Worm (Caenorhabditis elegans) whole organism, L1 larva: Measurements from ENCODE around the gene T26H5.11.

Experiments used
- C16A3.4 ChIP-seq: fragments of 150-350 bp; optimal IDR thresholded peaks from 2 replicates; lab custom pipeline; 2014; ENCODE audit warnings: missing biosample characterization, missing genetic modification characterization
- F16B12.6 ChIP-seq: fragments of 150-350 bp; optimal IDR thresholded peaks from 2 replicates; lab custom pipeline; 2014; ENCODE audit warnings: missing biosample characterization, missing genetic modification characterization
- aha-1 ChIP-seq: fragments of 150-350 bp; optimal IDR thresholded peaks from 2 replicates; lab custom pipeline; 2014; ENCODE audit warnings: missing biosample characterization, missing genetic modification characterization
- ama-1 ChIP-seq: fragments of 150-350 bp; optimal IDR thresholded peaks from 2 replicates; lab custom pipeline; 2014
- dpl-1 ChIP-seq, 3 experiments: fragments of 150-350 bp in 2 of 3; sonication (generic microtip) in 1 of 3; optimal IDR thresholded peaks; 2 replicates each; lab custom pipeline; 2014 to 2017; ENCODE audit warnings: missing biosample characterization in 3 of 3, missing genetic modification characterization in 3 of 3, missing genetic modification reagents in 3 of 3
- egl-13 ChIP-seq: sonication (generic microtip); optimal IDR thresholded peaks from 2 replicates; lab custom pipeline; 2016; ENCODE audit warnings: missing genotype, missing genetic modification reagents, missing genetic modification characterization, missing compliant biosample characterization
- egl-27 ChIP-seq, 2 experiments: fragments of 150-350 bp in 1 of 2; sonication (generic microtip); optimal IDR thresholded peaks; 3 replicates each; lab custom pipeline; 2017 to 2018; ENCODE audit warnings: missing biosample characterization in 2 of 2, missing genetic modification characterization in 2 of 2, missing genetic modification reagents in 2 of 2
- ets-5 ChIP-seq: fragments of 200-800 bp; sonication (Bioruptor generic); IDR thresholded peaks from 2 replicates; pipeline ENCODE4 v1.3.6; 2022; ENCODE audit warnings: missing genetic modification characterization, missing compliant biosample characterization
- fkh-4 ChIP-seq: sonication (generic microtip); optimal IDR thresholded peaks from 2 replicates; lab custom pipeline; 2016; ENCODE audit warnings: missing compliant biosample characterization, missing genetic modification characterization, borderline replicate concordance
- fos-1 ChIP-seq: fragments of 150-350 bp; optimal IDR thresholded peaks from 2 replicates; lab custom pipeline; 2014; ENCODE audit warnings: missing biosample characterization, missing genetic modification characterization
- grh-1 ChIP-seq: fragments of 200-800 bp; sonication (Bioruptor generic); IDR thresholded peaks from 2 replicates; pipeline ENCODE4 v1.3.6; 2022; ENCODE audit warnings: missing genetic modification reagents, missing genetic modification characterization, missing compliant biosample characterization
- hlh-17 ChIP-seq: fragments of 200-800 bp; sonication (Bioruptor generic); optimal IDR thresholded peaks from 2 replicates; lab custom pipeline; 2018; ENCODE audit warnings: missing genetic modification characterization, mild to moderate bottlenecking, missing compliant biosample characterization, moderate library complexity, borderline replicate concordance
- hpl-2 ChIP-seq: fragments of 150-350 bp; optimal IDR thresholded peaks from 2 replicates; lab custom pipeline; 2014; ENCODE audit warnings: missing biosample characterization, missing genetic modification reagents, missing genetic modification characterization
- irx-1 ChIP-seq: sonication (generic microtip); optimal IDR thresholded peaks from 2 replicates; lab custom pipeline; 2016; ENCODE audit warnings: missing genetic modification characterization, missing compliant biosample characterization
- isw-1 ChIP-seq: fragments of 200-800 bp; sonication (Bioruptor generic); IDR thresholded peaks from 2 replicates; pipeline ENCODE4 v1.3.6; 2022; ENCODE audit warnings: missing genetic modification characterization, missing compliant biosample characterization
- jun-1 ChIP-seq: fragments of 150-350 bp; optimal IDR thresholded peaks from 2 replicates; lab custom pipeline; 2014; ENCODE audit warnings: missing biosample characterization, missing genetic modification reagents, missing genetic modification characterization
- lin-15B ChIP-seq: fragments of 150-350 bp; sonication (generic microtip); optimal IDR thresholded peaks from 3 replicates; lab custom pipeline; 2014; ENCODE audit warnings: missing biosample characterization, missing genetic modification characterization
- lin-35 ChIP-seq, 2 experiments: fragments of 150-350 bp; optimal IDR thresholded peaks; 2 replicates each; lab custom pipeline; 2014; ENCODE audit warnings: missing biosample characterization in 2 of 2, missing genetic modification characterization in 2 of 2, missing genetic modification reagents in 2 of 2
- lin-39 ChIP-seq: fragments of 150-350 bp; optimal IDR thresholded peaks from 2 replicates; lab custom pipeline; 2014; ENCODE audit warnings: missing biosample characterization, missing genetic modification reagents, missing genetic modification characterization
- lir-3 ChIP-seq: sonication (generic microtip); optimal IDR thresholded peaks from 2 replicates; lab custom pipeline; 2016; ENCODE audit warnings: mild to moderate bottlenecking, missing genetic modification characterization, moderate library complexity, missing compliant biosample characterization; ENCODE audit not compliant: poor library complexity
- mab-9 ChIP-seq: fragments of 200-800 bp; sonication (Bioruptor generic); IDR thresholded peaks from 2 replicates; pipeline ENCODE4 v1.3.6; 2022; ENCODE audit warnings: missing genetic modification reagents, missing genetic modification characterization, missing compliant biosample characterization
- mdl-1 ChIP-seq, 2 experiments: fragments of 150-350 bp; optimal IDR thresholded peaks; 2 replicates each; lab custom pipeline; 2014 to 2017; ENCODE audit warnings: missing biosample characterization in 2 of 2, missing genetic modification characterization in 2 of 2, inconsistent platforms in 1 of 2
- mep-1 ChIP-seq: fragments of 150-350 bp; optimal IDR thresholded peaks from 2 replicates; lab custom pipeline; 2014; ENCODE audit warnings: missing biosample characterization, missing genetic modification characterization
- nhr-19 ChIP-seq: fragments of 200-800 bp; sonication (Bioruptor generic); conservative IDR thresholded peaks from 2 replicates; pipeline ENCODE4 v1.3.6; 2022; ENCODE audit warnings: missing genetic modification characterization, missing compliant biosample characterization
- nhr-20 ChIP-seq: sonication (generic microtip); optimal IDR thresholded peaks from 2 replicates; lab custom pipeline; 2016; ENCODE audit warnings: mild to moderate bottlenecking, missing genetic modification characterization, missing compliant biosample characterization
- nhr-76 ChIP-seq: sonication (generic microtip); optimal IDR thresholded peaks from 2 replicates; lab custom pipeline; 2017; ENCODE audit warnings: missing biosample characterization, missing genetic modification characterization
- rnt-1 ChIP-seq: sonication (generic microtip); optimal IDR thresholded peaks from 2 replicates; lab custom pipeline; 2016; ENCODE audit warnings: mild to moderate bottlenecking, missing genetic modification characterization, moderate library complexity, missing compliant biosample characterization
- skn-1 ChIP-seq: fragments of 150-350 bp; optimal IDR thresholded peaks from 2 replicates; lab custom pipeline; 2014; ENCODE audit warnings: missing biosample characterization, missing genetic modification characterization
- snpc-4 ChIP-seq: fragments of 150-350 bp; optimal IDR thresholded peaks from 2 replicates; lab custom pipeline; 2014; ENCODE audit warnings: missing biosample characterization, missing genetic modification characterization
- sptf-1 ChIP-seq: fragments of 150-350 bp; optimal IDR thresholded peaks from 2 replicates; lab custom pipeline; 2014; ENCODE audit warnings: missing biosample characterization, missing genetic modification characterization
- sup-37 ChIP-seq: fragments of 200-800 bp; sonication (Bioruptor generic); optimal IDR thresholded peaks from 2 replicates; lab custom pipeline; 2018; ENCODE audit warnings: mild to moderate bottlenecking, missing genetic modification characterization, missing compliant biosample characterization
- swsn-7 ChIP-seq: sonication (generic microtip); optimal IDR thresholded peaks from 2 replicates; lab custom pipeline; 2016; ENCODE audit warnings: missing genetic modification characterization, missing compliant biosample characterization
- tbx-2 ChIP-seq: sonication (generic microtip); optimal IDR thresholded peaks from 2 replicates; lab custom pipeline; 2016; ENCODE audit warnings: missing genetic modification characterization, missing compliant biosample characterization
- unc-30 ChIP-seq: sonication (generic microtip); optimal IDR thresholded peaks from 2 replicates; lab custom pipeline; 2017; ENCODE audit warnings: missing biosample characterization, missing genetic modification characterization
- unc-62 ChIP-seq: fragments of 150-350 bp; optimal IDR thresholded peaks from 2 replicates; lab custom pipeline; 2014; ENCODE audit warnings: missing biosample characterization, missing genetic modification reagents, missing genetic modification characterization
- unc-86 ChIP-seq: sonication (generic microtip); optimal IDR thresholded peaks from 2 replicates; lab custom pipeline; 2016; ENCODE audit warnings: missing genetic modification characterization, missing compliant biosample characterization
- vab-15 ChIP-seq: sonication (generic microtip); optimal IDR thresholded peaks from 2 replicates; lab custom pipeline; 2017; ENCODE audit warnings: missing genotype, mild to moderate bottlenecking, missing genetic modification characterization, missing compliant biosample characterization
- xbp-1 ChIP-seq: sonication (generic microtip); optimal IDR thresholded peaks from 2 replicates; lab custom pipeline; 2016; ENCODE audit warnings: missing genetic modification characterization, missing compliant biosample characterization
- zag-1 ChIP-seq: fragments of 150-350 bp; optimal IDR thresholded peaks from 2 replicates; lab custom pipeline; 2014; ENCODE audit warnings: missing biosample characterization, missing genetic modification characterization
- ztf-11 ChIP-seq, 2 experiments: sonication (generic microtip); optimal IDR thresholded peaks; 2 replicates each; lab custom pipeline; 2016 to 2017; ENCODE audit warnings: missing genetic modification characterization in 2 of 2, missing biosample characterization in 1 of 2, missing compliant biosample characterization in 1 of 2
- ztf-4 ChIP-seq: fragments of 150-350 bp; optimal IDR thresholded peaks from 2 replicates; lab custom pipeline; 2014; ENCODE audit warnings: missing biosample characterization, missing genetic modification characterization

The T26H5.11 gene

DNA sequence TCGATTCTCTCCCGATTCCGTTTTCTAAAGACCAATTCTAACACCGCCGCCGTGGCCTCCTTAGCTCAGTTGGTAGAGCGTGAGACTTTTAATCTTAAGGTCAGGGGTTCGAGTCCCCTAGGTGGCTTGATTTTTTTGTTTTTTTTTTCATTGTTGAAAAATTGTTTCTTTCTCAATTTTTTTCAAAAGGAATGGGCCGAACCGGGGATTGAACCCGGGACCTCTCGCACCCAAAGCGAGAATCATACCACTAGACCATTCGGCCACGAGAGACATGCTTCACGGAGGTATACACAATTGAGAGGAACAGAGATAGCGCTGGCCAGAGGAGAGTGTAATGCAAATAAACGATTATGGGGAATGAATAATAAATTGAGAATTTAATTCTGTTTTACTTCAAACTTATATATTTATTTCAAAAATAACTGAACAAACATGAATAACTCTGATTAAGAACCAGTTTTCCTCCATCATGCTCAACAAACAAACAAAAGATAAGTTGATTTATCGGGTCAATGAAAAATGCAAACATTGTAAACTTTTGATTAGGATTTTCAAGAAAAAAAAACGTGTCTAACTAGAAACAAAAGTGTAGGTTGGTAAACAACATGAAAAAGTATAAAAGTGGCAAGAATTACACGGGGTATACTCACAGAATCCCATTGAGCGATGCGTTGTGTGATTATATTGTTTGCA is 21.1 kb upstream of the T26H5.11 start, which contains the start of gene pqn-71 (continued):
- TF ChIP-seq C16A3.4 (tag; lab: Kevin White, UChicago), result peak; percentile 72
- peak; percentile 72 for TF ChIP-seq egl-13 (tag; lab: Kevin White, UChicago)
- TF ChIP-seq tbx-2 (tag; lab: Kevin White, UChicago), result peak; percentile 76
- peak; percentile 47 for TF ChIP-seq fos-1
- no peak for TF ChIP-seq lin-15B (tag; lab: Kevin White, UChicago)
- no peak for TF ChIP-seq sptf-1 (tag; lab: Kevin White, UChicago)
- TF ChIP-seq dpl-1 (GFP tag; optimal IDR thresholded peaks at IDR 0.05; lab: Kevin White, UChicago), result peak; percentile 39 to 58 (median 48)
- TF ChIP-seq nhr-19, result peak; percentile 80
- no peak for TF ChIP-seq egl-27 (tag; optimal IDR thresholded peaks at IDR 0.05; lab: Kevin White, UChicago)
- peak; percentile 42 to 75 for TF ChIP-seq lin-35 (GFP tag; optimal IDR thresholded peaks at IDR 0.05; lab: Kevin White, UChicago)
- TF ChIP-seq ztf-11 (tag; optimal IDR thresholded peaks at IDR 0.05; lab: Kevin White, UChicago), result peak in 1 of 2 experiments; percentile 38
- peak; percentile 2 for TF ChIP-seq vab-15 (tag; lab: Kevin White, UChicago)
- TF ChIP-seq fkh-4 (tag; lab: Kevin White, UChicago), result no peak
- no peak for TF ChIP-seq ets-5 (GFP tag; lab: Robert Waterston, UW)
- TF ChIP-seq lin-39 (tag; lab: Kevin White, UChicago), result no peak
- no peak for TF ChIP-seq hlh-17 (GFP tag; lab: Kevin White, UChicago)
- TF ChIP-seq nhr-20 (tag; lab: Kevin White, UChicago), result peak; percentile 85
- TF ChIP-seq rnt-1 (tag; lab: Kevin White, UChicago), result peak; percentile 56
- TF ChIP-seq mdl-1 (tag; optimal IDR thresholded peaks at IDR 0.05; lab: Kevin White, UChicago), result peak in 1 of 2 experiments; percentile 51
- TF ChIP-seq ama-1 (lab: Kevin White, UChicago), result no peak
- TF ChIP-seq grh-1 (GFP tag; lab: Robert Waterston, UW), result peak; percentile 34; the same call in 1 of the 2 replicates
- peak; percentile 49 for TF ChIP-seq skn-1 (tag; lab: Kevin White, UChicago)
- TF ChIP-seq irx-1 (tag; lab: Kevin White, UChicago), result peak; percentile 74
- peak; percentile 88 for TF ChIP-seq mep-1 (tag; lab: Kevin White, UChicago)
- peak; percentile 79 for TF ChIP-seq hpl-2 (GFP tag; lab: Kevin White, UChicago)
- 0 out of 2 replicates have a peak, but pooled peaks have one; percentile 8 for TF ChIP-seq mab-9 (GFP tag; lab: Robert Waterston, UW)
- no peak for TF ChIP-seq unc-62 (GFP tag; lab: Kevin White, UChicago)
- TF ChIP-seq xbp-1, result peak; percentile 65
- no peak for TF ChIP-seq F16B12.6 (tag; lab: Kevin White, UChicago)
- peak; percentile 27 for TF ChIP-seq isw-1 (GFP tag; lab: Robert Waterston, UW)
- TF ChIP-seq nhr-76 (tag; lab: Kevin White, UChicago), result no peak
- no peak for TF ChIP-seq unc-30 (tag; lab: Kevin White, UChicago)
- TF ChIP-seq unc-86 (tag; lab: Kevin White, UChicago), result peak; percentile 42

DNA sequence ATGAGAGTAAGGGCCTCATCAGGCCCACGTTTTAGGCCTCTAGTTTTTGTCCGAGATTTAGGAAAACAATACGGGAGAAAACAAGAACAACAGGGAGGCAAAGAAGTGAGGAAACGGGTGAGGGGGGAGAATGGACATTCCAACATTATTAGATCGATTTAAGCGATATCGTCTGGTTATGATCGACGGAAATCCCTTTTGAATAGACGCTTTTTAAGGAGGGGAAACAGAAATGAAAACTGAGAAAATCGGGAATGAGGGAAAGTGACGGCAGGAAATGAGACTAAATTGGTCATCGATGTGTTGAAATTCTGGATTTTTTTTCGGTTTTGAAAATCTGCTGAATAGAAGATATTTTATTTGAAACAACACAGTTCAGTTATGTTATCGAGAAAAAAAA is 20.3 kb upstream of the T26H5.11 start, which contains the start of gene rocf-1:
TSS of gene rocf-1 (minus strand) at position 101 of the 400 bp plus-strand sequence.
- TF ChIP-seq lir-3 (tag; lab: Kevin White, UChicago), result no peak
- TF ChIP-seq nhr-20 (tag; lab: Kevin White, UChicago), result no peak
- no peak for TF ChIP-seq snpc-4 (tag; lab: Kevin White, UChicago)
- TF ChIP-seq rnt-1 (tag; lab: Kevin White, UChicago), result no peak
- no peak for TF ChIP-seq zag-1 (tag; lab: Kevin White, UChicago)
- no peak for TF ChIP-seq aha-1
- TF ChIP-seq swsn-7, result no peak
- TF ChIP-seq egl-27 (tag; optimal IDR thresholded peaks at IDR 0.05; lab: Kevin White, UChicago), result no peak
- no peak for TF ChIP-seq hlh-17 (GFP tag; lab: Kevin White, UChicago)
- no peak for TF ChIP-seq jun-1 (tag; lab: Kevin White, UChicago)
- no peak for TF ChIP-seq sup-37 (GFP tag; lab: Kevin White, UChicago)
- TF ChIP-seq ztf-4 (tag; lab: Kevin White, UChicago), result no peak
- TF ChIP-seq fos-1, result no peak
